Worm (Caenorhabditis elegans) whole organism, L3 larva: Measurements from ENCODE around the gene ntl-9.

Experiments
- ama-1 ChIP-seq: fragments of 150-350 bp; optimal IDR thresholded peaks from 2 replicates; lab custom pipeline; 2018
- jun-1 ChIP-seq: fragments of 150-350 bp; optimal IDR thresholded peaks from 2 replicates; lab custom pipeline; 2014; ENCODE audit warnings: missing biosample characterization, missing genetic modification reagents, missing genetic modification characterization
- mdl-1 ChIP-seq: fragments of 150-350 bp; optimal IDR thresholded peaks from 2 replicates; lab custom pipeline; 2014; ENCODE audit warnings: missing biosample characterization, missing genetic modification characterization
- nhr-11 ChIP-seq: fragments of 150-350 bp; optimal IDR thresholded peaks from 2 replicates; lab custom pipeline; 2014; ENCODE audit warnings: missing biosample characterization, missing genetic modification characterization
- nhr-77 ChIP-seq: fragments of 150-350 bp; optimal IDR thresholded peaks from 2 replicates; lab custom pipeline; 2014; ENCODE audit warnings: missing biosample characterization, missing genetic modification characterization
- ztf-4 ChIP-seq: fragments of 150-350 bp; optimal IDR thresholded peaks from 2 replicates; lab custom pipeline; 2014; ENCODE audit warnings: missing biosample characterization, missing genetic modification characterization

ce11 chrIII:4965271-4965670, 21.0 kb downstream of the ntl-9 start, which contains the start of gene nca-2:
- TF ChIP-seq nhr-11 (tag; lab: Kevin White, UChicago), result no peak
- no peak for TF ChIP-seq ama-1
- no peak for TF ChIP-seq ztf-4
- TF ChIP-seq mdl-1 (tag; lab: Kevin White, UChicago), result no peak
- no peak for TF ChIP-seq nhr-77 (tag; lab: Kevin White, UChicago)
- no peak for TF ChIP-seq jun-1 (tag; lab: Kevin White, UChicago)
